Worm (Caenorhabditis elegans) whole organism, young adult: ENCODE results near the gene gnrr-7.

ENCODE experiments used
- dpl-1 ChIP-seq: fragments of 150-350 bp; optimal IDR thresholded peaks from 2 replicates; lab custom pipeline; 2014; ENCODE audit warnings: missing biosample characterization, missing genetic modification reagents, missing genetic modification characterization
- egrh-3 ChIP-seq: fragments of 200-800 bp; sonication (Bioruptor generic); IDR thresholded peaks from 2 replicates; pipeline ENCODE4 v1.3.6; 2022; ENCODE audit warnings: missing genetic modification reagents, missing genetic modification characterization, missing compliant biosample characterization
- lin-26 ChIP-seq: fragments of 200-800 bp; sonication (Bioruptor generic); IDR thresholded peaks from 2 replicates; pipeline ENCODE4 v1.3.6; 2022; ENCODE audit warnings: missing genetic modification reagents, missing genetic modification characterization, missing compliant biosample characterization
- repo-1 ChIP-seq: sonication (generic microtip); optimal IDR thresholded peaks from 2 replicates; lab custom pipeline; 2017; ENCODE audit warnings: mild to moderate bottlenecking, missing genetic modification characterization, missing compliant biosample characterization
- somi-1 ChIP-seq: fragments of 200-800 bp; sonication (Bioruptor generic); optimal IDR thresholded peaks from 2 replicates; lab custom pipeline; 2018; ENCODE audit warnings: mild to moderate bottlenecking, missing genetic modification characterization, missing compliant biosample characterization
- zim-3 ChIP-seq: sonication (generic microtip); optimal IDR thresholded peaks from 2 replicates; lab custom pipeline; 2017; ENCODE audit warnings: mild to moderate bottlenecking, missing genetic modification characterization, moderate library complexity, missing compliant biosample characterization

DNA sequence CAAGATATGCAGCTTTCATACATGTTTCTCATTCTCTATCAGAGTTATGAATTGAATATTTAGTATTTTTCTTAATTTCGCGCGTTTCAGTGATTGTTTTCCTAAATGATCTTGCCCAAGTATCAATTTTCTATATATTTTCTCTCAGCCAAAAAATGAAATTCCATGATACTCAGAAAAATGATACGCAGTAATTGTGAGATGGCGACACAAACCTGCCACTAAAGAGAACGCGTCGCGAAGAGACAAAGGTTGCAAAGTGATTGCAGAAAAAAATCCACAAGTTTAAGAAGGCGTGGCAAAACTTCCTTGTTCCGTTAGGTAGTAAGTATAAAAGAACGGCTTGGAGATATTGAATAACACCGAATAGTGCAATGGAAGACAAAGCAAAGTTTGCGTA, 15.6 kb downstream of the gnrr-7 start, which contains the start of gene col-179:
- TF ChIP-seq dpl-1 (GFP tag; lab: Kevin White, UChicago) (no peak), somi-1 (GFP tag; lab: Kevin White, UChicago) (no peak), lin-26 (GFP tag; lab: Robert Waterston, UW) (no peak), repo-1 (tag; lab: Kevin White, UChicago) (no peak), zim-3 (tag; lab: Kevin White, UChicago) (no peak), egrh-3 (GFP tag; lab: Robert Waterston, UW) (no peak)
